Worm (Caenorhabditis elegans) whole organism, late embryonic: Measurements from ENCODE around the gene mip-2.

ENCODE experiments used
- C08G9.2 ChIP-seq: sonication (generic microtip); optimal IDR thresholded peaks from 2 replicates; lab custom pipeline; 2016; ENCODE audit warnings: mild to moderate bottlenecking, missing genetic modification characterization, moderate library complexity, missing compliant biosample characterization
- C38D4.7 ChIP-seq: fragments of 200-800 bp; sonication (Bioruptor generic); optimal IDR thresholded peaks from 2 replicates; lab custom pipeline; 2018; ENCODE audit warnings: mild to moderate bottlenecking, missing genetic modification characterization, moderate library complexity, missing compliant biosample characterization
- F13H6.1 ChIP-seq: sonication (generic microtip); optimal IDR thresholded peaks from 2 replicates; lab custom pipeline; 2016; ENCODE audit warnings: missing genetic modification characterization, missing compliant biosample characterization
- K09A11.1 ChIP-seq: sonication (generic microtip); optimal IDR thresholded peaks from 2 replicates; lab custom pipeline; 2017; ENCODE audit warnings: antibody characterized with exemption, mild to moderate bottlenecking, missing genetic modification characterization, missing compliant biosample characterization; ENCODE audit not compliant: insufficient read depth
- T23F11.4 ChIP-seq: fragments of 200-800 bp; sonication (Bioruptor generic); optimal IDR thresholded peaks from 2 replicates; lab custom pipeline; 2018; ENCODE audit warnings: mild to moderate bottlenecking, missing genetic modification characterization, missing compliant biosample characterization
- ahr-1 ChIP-seq: sonication (generic microtip); optimal IDR thresholded peaks from 2 replicates; lab custom pipeline; 2016; ENCODE audit warnings: missing genetic modification characterization, missing compliant biosample characterization
- ceh-14 ChIP-seq: sonication (generic microtip); optimal IDR thresholded peaks from 2 replicates; lab custom pipeline; 2016; ENCODE audit warnings: missing genotype, missing genetic modification characterization, missing compliant biosample characterization
- ceh-24 ChIP-seq: sonication (generic microtip); optimal IDR thresholded peaks from 2 replicates; lab custom pipeline; 2016; ENCODE audit warnings: mild to moderate bottlenecking, missing genetic modification characterization, missing compliant biosample characterization
- ceh-31 ChIP-seq: sonication (generic microtip); optimal IDR thresholded peaks from 2 replicates; lab custom pipeline; 2016; ENCODE audit warnings: missing genetic modification characterization, missing compliant biosample characterization
- ceh-34 ChIP-seq: sonication (generic microtip); optimal IDR thresholded peaks from 2 replicates; lab custom pipeline; 2016; ENCODE audit warnings: mild to moderate bottlenecking, missing genetic modification characterization, missing compliant biosample characterization
- ceh-45 ChIP-seq: fragments of 200-800 bp; sonication (Bioruptor generic); IDR thresholded peaks from 2 replicates; pipeline ENCODE4 v1.3.6; 2022; ENCODE audit warnings: missing genetic modification reagents, missing genetic modification characterization, missing compliant biosample characterization
- ceh-48 ChIP-seq: sonication (generic microtip); optimal IDR thresholded peaks from 2 replicates; lab custom pipeline; 2016; ENCODE audit warnings: missing genetic modification characterization, inconsistent platforms, missing compliant biosample characterization
- ceh-6 ChIP-seq: fragments of 200-800 bp; sonication (Bioruptor generic); optimal IDR thresholded peaks from 2 replicates; lab custom pipeline; 2018; ENCODE audit warnings: mild to moderate bottlenecking, missing genetic modification characterization, missing compliant biosample characterization
- che-1 ChIP-seq: sonication (generic microtip); optimal IDR thresholded peaks from 2 replicates; lab custom pipeline; 2016; ENCODE audit warnings: mild to moderate bottlenecking, missing genetic modification characterization, missing compliant biosample characterization
- dmd-4 ChIP-seq: sonication (generic microtip); optimal IDR thresholded peaks from 2 replicates; lab custom pipeline; 2016; ENCODE audit warnings: borderline replicate concordance, missing genetic modification characterization, missing compliant biosample characterization
- dve-1 ChIP-seq: sonication (generic microtip); optimal IDR thresholded peaks from 2 replicates; lab custom pipeline; 2017; ENCODE audit warnings: antibody characterized with exemption, mild to moderate bottlenecking, missing genetic modification characterization, missing compliant biosample characterization
- elt-2 ChIP-seq: sonication (generic microtip); optimal IDR thresholded peaks from 2 replicates; lab custom pipeline; 2016; ENCODE audit warnings: missing genetic modification reagents, missing genetic modification characterization, missing compliant biosample characterization
- elt-4 ChIP-seq: sonication (generic microtip); optimal IDR thresholded peaks from 2 replicates; lab custom pipeline; 2016; ENCODE audit warnings: missing genetic modification characterization, missing compliant biosample characterization
- ets-4 ChIP-seq: sonication (generic microtip); optimal IDR thresholded peaks from 2 replicates; lab custom pipeline; 2016; ENCODE audit warnings: missing genetic modification characterization, missing compliant biosample characterization
- eyg-1 ChIP-seq: sonication (generic microtip); optimal IDR thresholded peaks from 2 replicates; lab custom pipeline; 2016; ENCODE audit warnings: missing genotype, missing genetic modification characterization, missing compliant biosample characterization
- fax-1 ChIP-seq: sonication (generic microtip); optimal IDR thresholded peaks from 2 replicates; lab custom pipeline; 2016; ENCODE audit warnings: missing genotype, missing genetic modification characterization, missing compliant biosample characterization
- fkh-10 ChIP-seq: fragments of 150-350 bp; optimal IDR thresholded peaks from 2 replicates; lab custom pipeline; 2014; ENCODE audit warnings: missing biosample characterization, missing genetic modification reagents, missing genetic modification characterization
- gmeb-2 ChIP-seq: sonication (generic microtip); optimal IDR thresholded peaks from 2 replicates; lab custom pipeline; 2016; ENCODE audit warnings: missing genetic modification characterization, inconsistent platforms, missing compliant biosample characterization
- hlh-30 ChIP-seq: sonication (generic microtip); optimal IDR thresholded peaks from 2 replicates; lab custom pipeline; 2017; ENCODE audit warnings: antibody characterized with exemption, missing genetic modification characterization, missing compliant biosample characterization; ENCODE audit not compliant: insufficient read depth
- hlh-6 ChIP-seq: sonication (generic microtip); optimal IDR thresholded peaks from 2 replicates; lab custom pipeline; 2016; ENCODE audit warnings: missing genotype, missing genetic modification characterization, missing compliant biosample characterization
- hlh-8 ChIP-seq: sonication (generic microtip); optimal IDR thresholded peaks from 2 replicates; lab custom pipeline; 2016; ENCODE audit warnings: missing genotype, missing genetic modification characterization, missing compliant biosample characterization
- madf-2 ChIP-seq: sonication (generic microtip); optimal IDR thresholded peaks from 2 replicates; lab custom pipeline; 2017; ENCODE audit warnings: missing genetic modification characterization, missing compliant biosample characterization
- nfya-1 ChIP-seq: sonication (generic microtip); optimal IDR thresholded peaks from 2 replicates; lab custom pipeline; 2017; ENCODE audit warnings: missing genetic modification characterization, mild to moderate bottlenecking, missing compliant biosample characterization, antibody characterized with exemption, moderate library complexity
- nhr-11 ChIP-seq: fragments of 150-350 bp; optimal IDR thresholded peaks from 2 replicates; lab custom pipeline; 2014; ENCODE audit warnings: missing biosample characterization, missing genetic modification characterization
- npax-4 ChIP-seq: sonication (generic microtip); optimal IDR thresholded peaks from 2 replicates; lab custom pipeline; 2016; ENCODE audit warnings: missing genetic modification characterization, missing compliant biosample characterization
- pag-3 ChIP-seq: sonication (generic microtip); optimal IDR thresholded peaks from 2 replicates; lab custom pipeline; 2016; ENCODE audit warnings: missing compliant biosample characterization, missing genetic modification characterization, borderline replicate concordance
- pax-1 ChIP-seq: fragments of 150-350 bp; optimal IDR thresholded peaks from 2 replicates; lab custom pipeline; 2014; ENCODE audit warnings: missing biosample characterization, missing genetic modification characterization
- pha-2 ChIP-seq: sonication (generic microtip); optimal IDR thresholded peaks from 2 replicates; lab custom pipeline; 2017; ENCODE audit warnings: mild to moderate bottlenecking, missing genetic modification characterization, missing compliant biosample characterization
- pqm-1 ChIP-seq: sonication (generic microtip); optimal IDR thresholded peaks from 2 replicates; lab custom pipeline; 2016; ENCODE audit warnings: missing genetic modification characterization, missing compliant biosample characterization
- ref-2 ChIP-seq: sonication (generic microtip); optimal IDR thresholded peaks from 2 replicates; lab custom pipeline; 2016; ENCODE audit warnings: missing genetic modification characterization, missing compliant biosample characterization
- rnt-1 ChIP-seq: sonication (generic microtip); optimal IDR thresholded peaks from 2 replicates; lab custom pipeline; 2016; ENCODE audit warnings: missing genetic modification characterization, missing compliant biosample characterization
- sdc-2 ChIP-seq: sonication (generic microtip); optimal IDR thresholded peaks from 2 replicates; lab custom pipeline; 2016; ENCODE audit warnings: missing genotype, missing genetic modification characterization, missing compliant biosample characterization
- sox-2 ChIP-seq: fragments of 200-800 bp; sonication (Bioruptor generic); IDR thresholded peaks from 2 replicates; pipeline ENCODE4 v1.3.6; 2022; ENCODE audit warnings: missing genetic modification reagents, missing genetic modification characterization, missing compliant biosample characterization
- sox-4 ChIP-seq: sonication (generic microtip); optimal IDR thresholded peaks from 2 replicates; lab custom pipeline; 2017; ENCODE audit warnings: mild to moderate bottlenecking, missing genetic modification characterization, inconsistent platforms, missing compliant biosample characterization
- tbx-2 ChIP-seq: sonication (generic microtip); optimal IDR thresholded peaks from 2 replicates; lab custom pipeline; 2016; ENCODE audit warnings: missing genetic modification characterization, missing compliant biosample characterization
- tbx-7 ChIP-seq: sonication (generic microtip); optimal IDR thresholded peaks from 2 replicates; lab custom pipeline; 2016; ENCODE audit warnings: missing genotype, missing genetic modification characterization, missing compliant biosample characterization
- unc-3 ChIP-seq, 2 experiments: fragments of 200-800 bp in 1 of 2; sonication (Bioruptor generic) in 1 of 2; sonication (generic microtip) in 1 of 2; conservative IDR thresholded peaks in 1 of 2; optimal IDR thresholded peaks in 1 of 2; 2 replicates each; pipeline versions ENCODE4 v1.3.6 to Lab custom; 2016 to 2022; ENCODE audit warnings: missing compliant biosample characterization in 2 of 2, missing genetic modification characterization in 2 of 2, missing genetic modification reagents in 1 of 2
- unc-42 ChIP-seq: sonication (generic microtip); optimal IDR thresholded peaks from 2 replicates; lab custom pipeline; 2016; ENCODE audit warnings: missing genotype, missing genetic modification characterization, missing compliant biosample characterization
- zip-5 ChIP-seq: sonication (generic microtip); optimal IDR thresholded peaks from 2 replicates; lab custom pipeline; 2016; ENCODE audit warnings: missing genetic modification characterization, missing compliant biosample characterization

The mip-2 gene

ce11 chrV:13671911-13672639 is at the start of gene mip-2, which contains the start of gene F58G11.4:
Gene mip-2, minus strand, starts transcription at chrV:13671958.
Gene F58G11.4, plus strand, starts transcription at chrV:13672589.
- no peak for TF ChIP-seq elt-4 (tag; lab: Kevin White, UChicago)
- no peak for TF ChIP-seq ref-2 (tag; lab: Kevin White, UChicago)
- no peak for TF ChIP-seq ceh-48 (tag; lab: Kevin White, UChicago)
- no peak for TF ChIP-seq eyg-1 (tag; lab: Kevin White, UChicago)
- no peak for TF ChIP-seq sox-2 (GFP tag; lab: Robert Waterston, UW)
- no peak for TF ChIP-seq pqm-1 (tag; lab: Kevin White, UChicago)
- TF ChIP-seq npax-4 (tag; lab: Kevin White, UChicago) = no peak
- TF ChIP-seq fkh-10 (GFP tag; lab: Kevin White, UChicago) = no peak
- no peak for TF ChIP-seq ceh-45 (GFP tag; lab: Robert Waterston, UW)
- no peak for TF ChIP-seq hlh-8 (tag; lab: Kevin White, UChicago)

- TF ChIP-seq eyg-1 (tag; lab: Kevin White, UChicago) (no peak), dve-1 (tag; lab: Kevin White, UChicago) (no peak), nhr-11 (tag; lab: Kevin White, UChicago) (no peak), pqm-1 (tag; lab: Kevin White, UChicago) (no peak), unc-42 (tag; lab: Kevin White, UChicago) (no peak), che-1 (no peak), ceh-31 (no peak), F13H6.1 (tag; lab: Kevin White, UChicago) (no peak), ceh-24 (no peak), rnt-1 (tag; lab: Kevin White, UChicago) (no peak), ceh-48 (tag; lab: Kevin White, UChicago) (no peak), C38D4.7 (GFP tag; lab: Kevin White, UChicago) (no peak), ceh-14 (tag; lab: Kevin White, UChicago) (no peak), K09A11.1 (tag; lab: Kevin White, UChicago) (no peak), hlh-6 (tag; lab: Kevin White, UChicago) (no peak), tbx-2 (tag; lab: Kevin White, UChicago) (no peak), pax-1 (tag; lab: Kevin White, UChicago) (no peak), dmd-4 (no peak)
These were observed 44.8 kb upstream of the mip-2 start, which contains the start of gene T01D3.6 for ce11 chrV:13716531-13716930. Gene T01D3.6, plus strand, starts transcription at chrV:13716824.

ce11 chrV:13715223-13715686 is 43.5 kb upstream of the mip-2 start, which contains the start of gene zipt-9:
Gene zipt-9, minus strand, starts transcription at chrV:13715273.
- TF ChIP-seq zip-5 (tag; lab: Kevin White, UChicago) = peak; percentile 91
- TF ChIP-seq fax-1 (tag; lab: Kevin White, UChicago) = peak; percentile 90
- TF ChIP-seq fkh-10 (GFP tag; lab: Kevin White, UChicago) = no peak
- TF ChIP-seq elt-4 (tag; lab: Kevin White, UChicago) = no peak
- TF ChIP-seq hlh-30 (tag; lab: Kevin White, UChicago) = no peak
- TF ChIP-seq pha-2 (tag; lab: Kevin White, UChicago) = peak; percentile 41
- peak; percentile 12 for TF ChIP-seq T23F11.4 (GFP tag; lab: Kevin White, UChicago)
- peak; percentile 89 for TF ChIP-seq ceh-34 (tag; lab: Kevin White, UChicago)
- no peak for TF ChIP-seq eyg-1 (tag; lab: Kevin White, UChicago)
- TF ChIP-seq pax-1 (tag; lab: Kevin White, UChicago) = no peak
- TF ChIP-seq dmd-4 = peak; percentile 43
- TF ChIP-seq tbx-7 (tag; lab: Kevin White, UChicago) = peak; percentile 95
- no peak for TF ChIP-seq gmeb-2
- TF ChIP-seq pag-3 (tag; lab: Kevin White, UChicago) = peak; percentile 61
- TF ChIP-seq nfya-1 (tag; lab: Kevin White, UChicago) = peak; percentile 43
- TF ChIP-seq sdc-2 (tag; lab: Kevin White, UChicago) = peak; percentile 51
- TF ChIP-seq ceh-24 = no peak
- no peak for TF ChIP-seq ceh-45 (GFP tag; lab: Robert Waterston, UW)
- peak; percentile 24 for TF ChIP-seq ceh-6 (GFP tag; lab: Kevin White, UChicago)
- TF ChIP-seq unc-3 (GFP tag; conservative IDR thresholded peaks at IDR 0.05; lab: Robert Waterston, UW) = peak; percentile 70
- TF ChIP-seq unc-3 (tag; optimal IDR thresholded peaks at IDR 0.05; lab: Kevin White, UChicago) = peak; percentile 73
- peak; percentile 79 for TF ChIP-seq ahr-1
- no peak for TF ChIP-seq K09A11.1 (tag; lab: Kevin White, UChicago)
- peak; percentile 96 for TF ChIP-seq ref-2 (tag; lab: Kevin White, UChicago)
- peak; percentile 98 for TF ChIP-seq tbx-2 (tag; lab: Kevin White, UChicago)
- peak; percentile 85 for TF ChIP-seq elt-2 (tag; lab: Kevin White, UChicago)
- TF ChIP-seq dve-1 (tag; lab: Kevin White, UChicago) = no peak
- peak; percentile 95 for TF ChIP-seq C08G9.2 (tag; lab: Kevin White, UChicago)
- TF ChIP-seq sox-4 (tag; lab: Kevin White, UChicago) = no peak
- peak; percentile 95 for TF ChIP-seq ets-4
- peak; percentile 22 for TF ChIP-seq madf-2 (tag; lab: Kevin White, UChicago)
